Worm (Caenorhabditis elegans): ENCODE results near the gene T25E12.16.

DNA sequence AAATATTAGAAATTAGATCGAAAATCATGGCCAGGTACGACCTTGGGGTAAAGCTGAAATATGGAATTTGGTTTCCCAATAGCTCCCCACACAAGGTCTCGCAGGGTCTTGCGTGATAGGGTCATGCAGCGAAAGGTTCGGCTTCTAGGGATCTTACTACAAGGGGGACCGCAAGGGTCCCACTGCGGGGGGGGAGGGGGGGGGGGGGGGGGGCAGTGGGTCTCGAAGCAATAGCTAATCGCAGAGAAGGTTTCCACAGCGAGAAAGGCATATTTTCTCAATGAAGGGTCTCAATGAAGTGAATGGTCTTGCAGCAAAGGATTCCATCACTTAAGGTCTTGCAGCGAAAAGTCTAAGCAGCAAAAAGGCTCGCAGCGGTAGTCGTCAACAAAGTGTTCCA, 40.6 kb downstream of the T25E12.16 start:
- no peak for TF ChIP-seq ama-1 (optimal IDR thresholded peaks at IDR 0.05)
- no peak for TF ChIP-seq ets-7 (tag; optimal IDR thresholded peaks at IDR 0.05)
- no peak for TF ChIP-seq tbx-37 (GFP tag; conservative IDR thresholded peaks at IDR 0.05)
- TF ChIP-seq F13C5.2 (tag; optimal IDR thresholded peaks at IDR 0.05) = no peak
- no peak for TF ChIP-seq aly-1 (tag; optimal IDR thresholded peaks at IDR 0.05)
- TF ChIP-seq pes-1 (GFP tag; IDR thresholded peaks at IDR 0.05) = no peak
- no peak for TF ChIP-seq ceh-36 (tag; optimal IDR thresholded peaks at IDR 0.05)
- no peak for TF ChIP-seq hnd-1 (tag; optimal IDR thresholded peaks at IDR 0.05)
- TF ChIP-seq hmg-4 (GFP tag; optimal IDR thresholded peaks at IDR 0.05) = no peak
- TF ChIP-seq flt-1 (GFP tag; IDR thresholded peaks at IDR 0.05) = no peak
- no peak for TF ChIP-seq ceh-13 (GFP tag; optimal IDR thresholded peaks at IDR 0.05)
